Worm (Caenorhabditis elegans): Measurements from ENCODE around the gene ints-2.

ints-2 gene

DNA sequence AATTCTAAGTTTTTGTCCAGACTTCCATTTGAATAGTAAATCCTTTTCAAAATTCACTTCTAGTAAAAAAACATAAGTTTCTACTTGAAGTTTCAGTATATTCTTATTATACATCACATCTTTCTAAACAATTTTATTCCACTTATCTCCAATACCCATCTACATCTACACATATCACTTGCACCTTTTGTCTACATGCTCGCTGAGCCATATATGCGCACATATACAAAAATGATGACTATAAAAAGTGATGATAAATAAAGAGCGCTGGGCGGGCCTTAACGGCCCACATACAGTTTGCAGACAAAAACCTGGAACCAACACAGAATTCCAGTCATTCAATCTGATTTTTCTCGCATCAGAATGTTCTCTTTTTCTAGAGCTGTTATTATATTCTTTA, 29.0 kb upstream of the ints-2 start, which contains the start of gene AH10.2:
Gene AH10.2 (plus strand): TSS at position 301 of the 400 bp plus-strand sequence.
- TF ChIP-seq K02D7.2 (tag; optimal IDR thresholded peaks at IDR 0.05): no peak
- no peak for TF ChIP-seq lin-11 (tag; optimal IDR thresholded peaks at IDR 0.05)
- no peak for TF ChIP-seq che-1 (tag; optimal IDR thresholded peaks at IDR 0.05)
- no peak for TF ChIP-seq fax-1 (tag; optimal IDR thresholded peaks at IDR 0.05)
- TF ChIP-seq ref-2 (tag; optimal IDR thresholded peaks at IDR 0.05): no peak
- no peak for TF ChIP-seq elt-4 (tag; optimal IDR thresholded peaks at IDR 0.05)
- TF ChIP-seq pha-2 (tag; optimal IDR thresholded peaks at IDR 0.05): no peak
- TF ChIP-seq ceh-48 (tag; optimal IDR thresholded peaks at IDR 0.05): no peak
- TF ChIP-seq zip-5 (tag; optimal IDR thresholded peaks at IDR 0.05): no peak
- no peak for TF ChIP-seq ceh-22 (tag; optimal IDR thresholded peaks at IDR 0.05)
- TF ChIP-seq pqm-1 (tag; optimal IDR thresholded peaks at IDR 0.05): no peak
- no peak for TF ChIP-seq ceh-2 (tag; optimal IDR thresholded peaks at IDR 0.05)
- no peak for TF ChIP-seq fkh-10 (GFP tag; optimal IDR thresholded peaks at IDR 0.05)

ce11 chrV:14160698-14161097, 24.8 kb upstream of the ints-2 start, which contains the start of gene cest-1.2:
cest-1.2 (minus strand) TSS chrV:14160862.
- TF ChIP-seq ets-4 (tag; optimal IDR thresholded peaks at IDR 0.05) (no peak), dve-1 (tag; optimal IDR thresholded peaks at IDR 0.05) (no peak), eyg-1 (tag; optimal IDR thresholded peaks at IDR 0.05) (no peak), ceh-2 (tag; optimal IDR thresholded peaks at IDR 0.05) (no peak), pag-3 (tag; optimal IDR thresholded peaks at IDR 0.05; ENCODE audit: borderline replicate concordance) (no peak), ceh-31 (tag; optimal IDR thresholded peaks at IDR 0.05) (no peak), ceh-22 (tag; optimal IDR thresholded peaks at IDR 0.05) (no peak), hlh-6 (tag; optimal IDR thresholded peaks at IDR 0.05) (no peak), nhr-11 (tag; optimal IDR thresholded peaks at IDR 0.05) (no peak), ztf-16 (tag; optimal IDR thresholded peaks at IDR 0.05) (no peak), lin-11 (tag; optimal IDR thresholded peaks at IDR 0.05) (no peak), nhr-232 (tag; optimal IDR thresholded peaks at IDR 0.05) (no peak), hlh-30 (tag; optimal IDR thresholded peaks at IDR 0.05; ENCODE audit: insufficient read depth) (no peak), mec-3 (tag; optimal IDR thresholded peaks at IDR 0.05; ENCODE audit: borderline replicate concordance) (no peak), gmeb-2 (tag; optimal IDR thresholded peaks at IDR 0.05) (no peak), ttx-3 (tag; optimal IDR thresholded peaks at IDR 0.05) (no peak), pros-1 (tag; optimal IDR thresholded peaks at IDR 0.05) (no peak), F13H6.1 (tag; optimal IDR thresholded peaks at IDR 0.05) (no peak), T23F11.4 (GFP tag; optimal IDR thresholded peaks at IDR 0.05) (no peak)

DNA sequence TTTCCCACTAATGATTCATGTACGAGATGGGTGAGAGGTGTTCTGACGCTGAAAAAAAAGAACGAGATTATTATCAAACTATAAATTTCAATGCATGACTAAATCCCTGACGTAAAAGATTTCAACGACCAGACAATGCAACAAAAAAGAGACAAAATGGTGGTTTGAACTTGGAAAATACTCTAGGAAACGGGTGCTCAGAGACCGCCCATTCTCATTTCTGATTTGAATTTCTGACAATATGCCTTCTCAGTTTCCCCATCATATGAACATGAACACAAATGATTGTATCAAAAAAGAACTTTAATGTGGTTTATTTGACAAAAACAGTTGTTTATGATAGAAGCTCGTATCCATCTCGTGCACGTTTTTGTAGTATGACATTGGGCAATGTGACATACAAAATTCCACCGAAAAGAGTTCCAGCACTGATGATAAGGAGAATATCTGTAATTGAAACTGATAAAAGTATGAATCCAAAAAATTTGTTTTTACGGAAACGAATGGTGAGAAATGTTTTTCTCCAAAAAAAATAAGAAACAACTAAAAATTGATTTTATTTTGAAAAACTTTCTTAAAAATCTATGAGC, 22.4 kb upstream of the ints-2 start, which contains the start of gene srd-26:
Gene srd-26 (minus strand): TSS at position 51 of the 590 bp plus-strand sequence.
- no peak for TF ChIP-seq hlh-30 (tag; optimal IDR thresholded peaks at IDR 0.05; ENCODE audit: insufficient read depth)
- no peak for TF ChIP-seq odd-2 (tag; optimal IDR thresholded peaks at IDR 0.05)
- no peak for TF ChIP-seq ets-4 (tag; optimal IDR thresholded peaks at IDR 0.05)
- TF ChIP-seq ceh-45 (GFP tag; IDR thresholded peaks at IDR 0.05): no peak
- no peak for TF ChIP-seq lin-11 (tag; optimal IDR thresholded peaks at IDR 0.05)
- no peak for TF ChIP-seq ama-1 (optimal IDR thresholded peaks at IDR 0.05)
- no peak for TF ChIP-seq sox-2 (GFP tag; IDR thresholded peaks at IDR 0.05)
- TF ChIP-seq ceh-24 (tag; optimal IDR thresholded peaks at IDR 0.05): no peak
- no peak for TF ChIP-seq C08G9.2 (tag; optimal IDR thresholded peaks at IDR 0.05)
- TF ChIP-seq syd-9 (tag; optimal IDR thresholded peaks at IDR 0.05): no peak
- TF ChIP-seq hlh-8 (tag; optimal IDR thresholded peaks at IDR 0.05): no peak

- no peak for TF ChIP-seq ceh-31 (tag; optimal IDR thresholded peaks at IDR 0.05)
- no peak for TF ChIP-seq unc-86 (tag; optimal IDR thresholded peaks at IDR 0.05)
- TF ChIP-seq unc-42 (tag; optimal IDR thresholded peaks at IDR 0.05): no peak
- no peak for TF ChIP-seq unc-3 (GFP tag; conservative IDR thresholded peaks at IDR 0.05)
- TF ChIP-seq unc-3 (tag; optimal IDR thresholded peaks at IDR 0.05): no peak
- TF ChIP-seq ceh-14 (tag; optimal IDR thresholded peaks at IDR 0.05): no peak
- no peak for TF ChIP-seq fkh-10 (GFP tag; optimal IDR thresholded peaks at IDR 0.05)
- TF ChIP-seq ceh-45 (GFP tag; IDR thresholded peaks at IDR 0.05): no peak
- no peak for TF ChIP-seq elt-2 (tag; optimal IDR thresholded peaks at IDR 0.05)
- TF ChIP-seq lin-11 (tag; optimal IDR thresholded peaks at IDR 0.05): no peak
- no peak for TF ChIP-seq dmd-4 (tag; optimal IDR thresholded peaks at IDR 0.05; ENCODE audit: borderline replicate concordance)
- TF ChIP-seq pha-2 (tag; optimal IDR thresholded peaks at IDR 0.05): no peak
- no peak for TF ChIP-seq pat-9 (tag; optimal IDR thresholded peaks at IDR 0.05)
- no peak for TF ChIP-seq ref-2 (tag; optimal IDR thresholded peaks at IDR 0.05)
- TF ChIP-seq ama-1 (optimal IDR thresholded peaks at IDR 0.05): no peak
Observed at ce11 chrV:14165745-14166144, 19.7 kb upstream of the ints-2 start.

All from whole organism, late embryonic.